Worm (Caenorhabditis elegans): ENCODE results near the gene sams-1.

sams-1 gene

ce11 chrX:12017908-12018479 lies 52.2 kb downstream of the sams-1 start, which contains the start of the genes nmat-1 and ucr-2.1 (continued):
- TF ChIP-seq mes-2 (tag; optimal IDR thresholded peaks at IDR 0.05; ENCODE audit: poor library complexity, severe bottlenecking): peak; percentile 94
- TF ChIP-seq hlh-11 (tag; optimal IDR thresholded peaks at IDR 0.05): peak; percentile 88
- no peak for TF ChIP-seq ceh-28 (tag; optimal IDR thresholded peaks at IDR 0.05)
- peak; percentile 37 for TF ChIP-seq F37D6.2 (tag; optimal IDR thresholded peaks at IDR 0.05)
- no peak for TF ChIP-seq mdt-29 (GFP tag; IDR thresholded peaks at IDR 0.05)
- peak in 1 of 2 experiments; percentile 31 for TF ChIP-seq unc-62 (GFP tag; optimal IDR thresholded peaks at IDR 0.05 in 1 of 2)
- TF ChIP-seq unc-62 (tag; optimal IDR thresholded peaks at IDR 0.05): no peak
- no peak for TF ChIP-seq D1046.2 (GFP tag; IDR thresholded peaks at IDR 0.05)
- TF ChIP-seq nhr-6 (tag; optimal IDR thresholded peaks at IDR 0.05): peak; percentile 61
- 0 out of 2 replicates have a peak, but pooled peaks have one; percentile 17 for TF ChIP-seq set-16 (GFP tag; IDR thresholded peaks at IDR 0.05)
- peak; percentile 56 for TF ChIP-seq pqm-1 (tag; optimal IDR thresholded peaks at IDR 0.05)
- TF ChIP-seq nhr-11 (tag; optimal IDR thresholded peaks at IDR 0.05): peak; percentile 55
- TF ChIP-seq aha-1 (tag): peak; percentile 100
- no peak for TF ChIP-seq attf-4 (tag; optimal IDR thresholded peaks at IDR 0.05)
- peak; percentile 92 for TF ChIP-seq mep-1 (tag; optimal IDR thresholded peaks at IDR 0.05)
- TF ChIP-seq vab-7 (GFP tag; IDR thresholded peaks at IDR 0.05): no peak
- TF ChIP-seq tag-97 (GFP tag; IDR thresholded peaks at IDR 0.05): no peak
- TF ChIP-seq zfp-3 (GFP tag; conservative IDR thresholded peaks at IDR 0.05): 0 out of 2 replicates have a peak, but pooled peaks have one; percentile 35
- TF ChIP-seq dpl-1 (GFP tag; optimal IDR thresholded peaks at IDR 0.05): peak; percentile 69
- TF ChIP-seq pha-4 (GFP tag; IDR thresholded peaks at IDR 0.05): 0 out of 2 replicates have a peak, but pooled peaks have one; percentile 42
- no peak for TF ChIP-seq pha-4 (tag; optimal IDR thresholded peaks at IDR 0.05)
- no peak for TF ChIP-seq zip-2 (tag; optimal IDR thresholded peaks at IDR 0.05)
- TF ChIP-seq unc-130 (GFP tag; optimal IDR thresholded peaks at IDR 0.05): no peak
- TF ChIP-seq hmg-1.1 (GFP tag; IDR thresholded peaks at IDR 0.05): peak; percentile 81
- TF ChIP-seq T20F7.1 (GFP tag; optimal IDR thresholded peaks at IDR 0.05): peak; percentile 50
- no peak for TF ChIP-seq unc-39 (tag; optimal IDR thresholded peaks at IDR 0.05)
- no peak for TF ChIP-seq F44E2.7 (GFP tag; IDR thresholded peaks at IDR 0.05)
- TF ChIP-seq ceh-32 (tag; optimal IDR thresholded peaks at IDR 0.05; ENCODE audit: poor library complexity): no peak
- TF ChIP-seq hif-1 (tag; optimal IDR thresholded peaks at IDR 0.05): peak; percentile 37 to 94
- no peak for TF ChIP-seq nhr-42 (GFP tag; IDR thresholded peaks at IDR 0.05)
- TF ChIP-seq lsy-2 (tag; optimal IDR thresholded peaks at IDR 0.05): peak in 1 of 2 experiments; percentile 75
- TF ChIP-seq ceh-44 (GFP tag; IDR thresholded peaks at IDR 0.05): no peak
- TF ChIP-seq dmd-9 (GFP tag; IDR thresholded peaks at IDR 0.05): no peak
- TF ChIP-seq madf-5 (GFP tag; IDR thresholded peaks at IDR 0.05): no peak
- TF ChIP-seq dmd-6 (GFP tag; IDR thresholded peaks at IDR 0.05): peak; percentile 76
- no peak for TF ChIP-seq lin-39 (tag; optimal IDR thresholded peaks at IDR 0.05)
- TF ChIP-seq nhr-28 (tag; optimal IDR thresholded peaks at IDR 0.05): peak; percentile 99
- TF ChIP-seq F26F4.8 (GFP tag; conservative IDR thresholded peaks at IDR 0.05): no peak
- no peak for TF ChIP-seq skn-1 (tag; optimal IDR thresholded peaks at IDR 0.05)
- no peak for TF ChIP-seq tra-1 (GFP tag; IDR thresholded peaks at IDR 0.05)
- no peak for TF ChIP-seq nhr-111 (GFP tag; optimal IDR thresholded peaks at IDR 0.05)
- TF ChIP-seq ZK337.2 (GFP tag; IDR thresholded peaks at IDR 0.05): no peak
- TF ChIP-seq snpc-4 (tag; optimal IDR thresholded peaks at IDR 0.05): no peak
- peak; percentile 94 for TF ChIP-seq hlh-30 (tag; optimal IDR thresholded peaks at IDR 0.05; ENCODE audit: insufficient read depth)
- no peak for TF ChIP-seq sdz-12 (GFP tag; optimal IDR thresholded peaks at IDR 0.05)
- peak; percentile 89 for TF ChIP-seq mxl-3 (GFP tag; optimal IDR thresholded peaks at IDR 0.05)
- TF ChIP-seq egl-43 (GFP tag; IDR thresholded peaks at IDR 0.05): no peak
- TF ChIP-seq mxl-2 (GFP tag; conservative IDR thresholded peaks at IDR 0.05): no peak
- TF ChIP-seq madf-9 (GFP tag; conservative IDR thresholded peaks at IDR 0.05): no peak
- TF ChIP-seq lim-7 (GFP tag; IDR thresholded peaks at IDR 0.05): no peak
- TF ChIP-seq ceh-20 (GFP tag; IDR thresholded peaks at IDR 0.05): no peak
- no peak for TF ChIP-seq nhr-76 (tag; optimal IDR thresholded peaks at IDR 0.05)

Data from whole organism, L4 larva.